Comparison of ENCODE assay signal across 1 fruit fly cellular context in the genomic region with DNA sequence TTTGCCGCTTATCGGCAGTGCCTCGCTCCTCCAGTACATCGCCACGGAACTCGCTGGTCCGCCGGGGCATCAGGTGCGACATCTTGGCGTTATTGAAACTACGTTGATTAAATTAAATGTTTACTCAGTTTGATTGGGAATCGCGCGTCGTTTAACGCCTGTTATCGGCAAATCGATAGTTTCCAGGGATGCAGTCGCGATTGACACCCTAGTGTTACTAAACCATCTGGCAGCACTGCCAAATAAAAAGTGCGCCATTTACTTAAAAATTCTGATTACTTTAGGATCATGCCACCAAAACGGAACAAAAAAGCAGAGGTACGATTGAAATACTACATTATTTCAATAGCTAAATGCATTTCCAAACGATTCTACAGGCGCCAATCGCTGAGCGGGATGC.
TF ChIP-seq lines count a peak whose summit lies in the region.

A gene (minus strand): TSS at position 179 of the 400 bp plus-strand sequence.
A gene (plus strand): TSS at position 248 of the 400 bp plus-strand sequence.

TF ChIP-seq in whole organism, embryonic, 481 proteins besides CTCF, POLR2A, EP300 and RAD21 (continued from another document):
- TF ChIP-seq CG14710 (tag; optimal IDR thresholded peaks at IDR 0.05; lab: Kevin White, UChicago) (peak; percentile 43), hbn (GFP tag; IDR thresholded peaks at IDR 0.05; lab: Robert Waterston, UW; ENCODE audit: partially characterized antibody) (peak; percentile 48; the same call in 1 of the 2 replicates), chinmo (GFP tag; IDR thresholded peaks at IDR 0.05; lab: Robert Waterston, UW; ENCODE audit: partially characterized antibody) (no peak), nmo (GFP tag; optimal IDR thresholded peaks at IDR 0.05; lab: Kevin White, UChicago) (peak; percentile 14), CG13624 (GFP tag; optimal IDR thresholded peaks at IDR 0.05; lab: Kevin White, UChicago) (peak; percentile 48), Opbp (GFP tag; IDR thresholded peaks at IDR 0.05; lab: Robert Waterston, UW; ENCODE audit: partially characterized antibody) (peak; percentile 59; the same call in 1 of the 3 replicates), CG1647 (GFP tag; optimal IDR thresholded peaks at IDR 0.05; lab: Kevin White, UChicago) (no peak), MBD-R2 (GFP tag; IDR thresholded peaks at IDR 0.05; lab: Robert Waterston, UW) (peak; percentile 77), Med (GFP tag; lab: Kevin White, UChicago) (peak; percentile 79), tap (tag; optimal IDR thresholded peaks at IDR 0.05; lab: Kevin White, UChicago) (no peak), sens (GFP tag; lab: Kevin White, UChicago) (peak; percentile 73), CG7928 (GFP tag; optimal IDR thresholded peaks at IDR 0.05; lab: Kevin White, UChicago) (peak; percentile 90), trem (tag; optimal IDR thresholded peaks at IDR 0.05; lab: Kevin White, UChicago) (peak; percentile 30), Sry-δ (GFP tag; optimal IDR thresholded peaks at IDR 0.05; lab: Kevin White, UChicago) (peak; percentile 69), Dref (GFP tag; IDR thresholded peaks at IDR 0.05; lab: Robert Waterston, UW) (peak; percentile 93), HLH3B (GFP tag; IDR thresholded peaks at IDR 0.05; lab: Robert Waterston, UW) (no peak), CG7963 (GFP tag; IDR thresholded peaks at IDR 0.05; lab: Robert Waterston, UW; ENCODE audit: partially characterized antibody) (0 out of 3 replicates have a peak, but pooled peaks have one; percentile 19), CG3847 (GFP tag; IDR thresholded peaks at IDR 0.05; lab: Robert Waterston, UW) (peak; percentile 47; the same call in 1 of the 2 replicates), phol (tag; optimal IDR thresholded peaks at IDR 0.05; lab: Kevin White, UChicago) (peak; percentile 48), Hmx (GFP tag; optimal IDR thresholded peaks at IDR 0.05; lab: Kevin White, UChicago) (no peak), CG9876 (GFP tag; optimal IDR thresholded peaks at IDR 0.05; lab: Kevin White, UChicago) (no peak), HLH4C (GFP tag; IDR thresholded peaks at IDR 0.05; lab: Robert Waterston, UW; ENCODE audit: partially characterized antibody) (peak; percentile 55; the same call in 2 of the 3 replicates), Deaf1 (tag; optimal IDR thresholded peaks at IDR 0.05; lab: Kevin White, UChicago) (no peak), CG6765 (GFP tag; optimal IDR thresholded peaks at IDR 0.05; lab: Kevin White, UChicago) (no peak), CG32532 (GFP tag; IDR thresholded peaks at IDR 0.05; lab: Robert Waterston, UW) (no peak), sna (GFP tag; IDR thresholded peaks at IDR 0.05; lab: Robert Waterston, UW; ENCODE audit: partially characterized antibody) (0 out of 2 replicates have a peak, but pooled peaks have one; percentile 26), inv (GFP tag; IDR thresholded peaks at IDR 0.05; lab: Robert Waterston, UW; ENCODE audit: partially characterized antibody) (no peak), esg (GFP tag; conservative IDR thresholded peaks at IDR 0.05; lab: Robert Waterston, UW) (no peak), ato (GFP tag; IDR thresholded peaks at IDR 0.05; lab: Robert Waterston, UW; ENCODE audit: partially characterized antibody) (peak; percentile 57), sqz (GFP tag; optimal IDR thresholded peaks at IDR 0.05; lab: Kevin White, UChicago) (no peak), Side (GFP tag; optimal IDR thresholded peaks at IDR 0.05; lab: Kevin White, UChicago) (no peak), vnd (GFP tag; IDR thresholded peaks at IDR 0.05; lab: Robert Waterston, UW; ENCODE audit: partially characterized antibody) (peak; percentile 54; the same call in 1 of the 3 replicates), sisA (GFP tag; IDR thresholded peaks at IDR 0.05; lab: Robert Waterston, UW) (no peak), Doc3 (GFP tag; IDR thresholded peaks at IDR 0.05; lab: Robert Waterston, UW; ENCODE audit: partially characterized antibody) (0 out of 3 replicates have a peak, but pooled peaks have one; percentile 20), unc-4 (GFP tag; IDR thresholded peaks at IDR 0.05; lab: Robert Waterston, UW; ENCODE audit: partially characterized antibody) (peak; percentile 66), disco-r (GFP tag; optimal IDR thresholded peaks at IDR 0.05; lab: Kevin White, UChicago) (no peak), zen2 (GFP tag; IDR thresholded peaks at IDR 0.05; lab: Robert Waterston, UW; ENCODE audit: partially characterized antibody) (0 out of 3 replicates have a peak, but pooled peaks have one; percentile 31), CG9797 (GFP tag; optimal IDR thresholded peaks at IDR 0.05; lab: Kevin White, UChicago) (peak; percentile 23), CG2116 (GFP tag; optimal IDR thresholded peaks at IDR 0.05; lab: Kevin White, UChicago) (peak; percentile 87), CG14860 (GFP tag; IDR thresholded peaks at IDR 0.05; lab: Robert Waterston, UW; ENCODE audit: partially characterized antibody) (peak; percentile 46; the same call in 1 of the 3 replicates), vvl (GFP tag; IDR thresholded peaks at IDR 0.05; lab: Robert Waterston, UW) (0 out of 2 replicates have a peak, but pooled peaks have one; percentile 13), Scr (GFP tag; IDR thresholded peaks at IDR 0.05; lab: Robert Waterston, UW; ENCODE audit: partially characterized antibody) (peak; percentile 62), CG4617 (GFP tag; optimal IDR thresholded peaks at IDR 0.05; lab: Kevin White, UChicago; ENCODE audit: borderline replicate concordance) (peak; percentile 14), Sin3A (optimal IDR thresholded peaks at IDR 0.05; lab: Kevin White, UChicago) (peak; percentile 49), CG1603 (tag; optimal IDR thresholded peaks at IDR 0.05; lab: Kevin White, UChicago) (peak; percentile 67), CG34224 (GFP tag; IDR thresholded peaks at IDR 0.05; lab: Robert Waterston, UW; ENCODE audit: partially characterized antibody) (peak; percentile 70), ewg (GFP tag; optimal IDR thresholded peaks at IDR 0.05; lab: Kevin White, UChicago) (peak; percentile 25), CG12659 (GFP tag; optimal IDR thresholded peaks at IDR 0.05; lab: Kevin White, UChicago) (peak; percentile 12), CG13287 (GFP tag; IDR thresholded peaks at IDR 0.05; lab: Robert Waterston, UW; ENCODE audit: partially characterized antibody) (peak; percentile 75), YL-1 (GFP tag; optimal IDR thresholded peaks at IDR 0.05; lab: Kevin White, UChicago) (peak; percentile 43), CG7271 (tag; optimal IDR thresholded peaks at IDR 0.05; lab: Kevin White, UChicago) (no peak), bbx (GFP tag; IDR thresholded peaks at IDR 0.05; lab: Robert Waterston, UW; ENCODE audit: partially characterized antibody) (peak; percentile 66)
